Worm (Caenorhabditis elegans) whole organism, L2 larva: ENCODE data around the gene nas-25.

Experiments
- C34F6.9 ChIP-seq: fragments of 150-350 bp; optimal IDR thresholded peaks from 2 replicates; lab custom pipeline; 2014; ENCODE audit warnings: missing biosample characterization, missing genetic modification characterization
- ZK546.5 ChIP-seq: sonication (generic microtip); optimal IDR thresholded peaks from 2 replicates; lab custom pipeline; 2017; ENCODE audit warnings: missing biosample characterization, missing genetic modification characterization
- aly-2 ChIP-seq: fragments of 150-350 bp; optimal IDR thresholded peaks from 2 replicates; lab custom pipeline; 2014; ENCODE audit warnings: missing biosample characterization, missing genetic modification characterization
- ama-1 ChIP-seq: fragments of 150-350 bp; optimal IDR thresholded peaks from 2 replicates; lab custom pipeline; 2018; ENCODE audit warnings: inconsistent platforms
- blmp-1 ChIP-seq: sonication (generic microtip); optimal IDR thresholded peaks from 2 replicates; lab custom pipeline; 2017; ENCODE audit warnings: missing genetic modification characterization, mild to moderate bottlenecking, missing compliant biosample characterization, antibody characterized with exemption, moderate library complexity; ENCODE audit not compliant: insufficient read depth
- ceh-82 ChIP-seq: fragments of 150-350 bp; optimal IDR thresholded peaks from 2 replicates; lab custom pipeline; 2014; ENCODE audit warnings: missing biosample characterization, missing genetic modification characterization
- crh-2 ChIP-seq: sonication (generic microtip); optimal IDR thresholded peaks from 2 replicates; lab custom pipeline; 2017; ENCODE audit warnings: missing biosample characterization, missing genetic modification characterization
- dmd-4 ChIP-seq: sonication (generic microtip); optimal IDR thresholded peaks from 2 replicates; lab custom pipeline; 2017; ENCODE audit warnings: missing biosample characterization, missing genetic modification characterization
- egl-27 ChIP-seq: sonication (generic microtip); optimal IDR thresholded peaks from 3 replicates; lab custom pipeline; 2017; ENCODE audit warnings: missing biosample characterization, missing genetic modification reagents, missing genetic modification characterization
- fos-1 ChIP-seq: fragments of 150-350 bp; optimal IDR thresholded peaks from 2 replicates; lab custom pipeline; 2014; ENCODE audit warnings: missing biosample characterization, missing genetic modification characterization
- lin-11 ChIP-seq: fragments of 150-350 bp; sonication (generic microtip); optimal IDR thresholded peaks from 2 replicates; lab custom pipeline; 2014; ENCODE audit warnings: missing biosample characterization, missing genetic modification characterization, inconsistent platforms, mixed read lengths
- lin-13 ChIP-seq: fragments of 150-350 bp; optimal IDR thresholded peaks from 2 replicates; lab custom pipeline; 2014; ENCODE audit warnings: missing biosample characterization, missing genetic modification reagents, missing genetic modification characterization
- lin-39 ChIP-seq: fragments of 150-350 bp; optimal IDR thresholded peaks from 2 replicates; lab custom pipeline; 2014; ENCODE audit warnings: missing biosample characterization, missing genetic modification reagents, missing genetic modification characterization
- lsy-2 ChIP-seq, 2 experiments: fragments of 150-350 bp in 1 of 2; sonication (generic microtip) in 1 of 2; optimal IDR thresholded peaks; 2 replicates each; lab custom pipeline; 2014 to 2017; ENCODE audit warnings: missing biosample characterization in 2 of 2, missing genetic modification characterization in 2 of 2
- mab-5 ChIP-seq: fragments of 150-350 bp; optimal IDR thresholded peaks from 2 replicates; lab custom pipeline; 2014; ENCODE audit warnings: missing biosample characterization, missing genetic modification characterization
- mdl-1 ChIP-seq, 2 experiments: fragments of 150-350 bp in 1 of 2; sonication (generic microtip) in 1 of 2; optimal IDR thresholded peaks; 2 replicates each; lab custom pipeline; 2017; ENCODE audit warnings: missing biosample characterization in 2 of 2, missing genetic modification characterization in 2 of 2
- nhr-10 ChIP-seq: sonication (generic microtip); optimal IDR thresholded peaks from 2 replicates; lab custom pipeline; 2017; ENCODE audit warnings: missing biosample characterization, missing genetic modification characterization
- nhr-12 ChIP-seq: fragments of 150-350 bp; optimal IDR thresholded peaks from 2 replicates; lab custom pipeline; 2014; ENCODE audit warnings: missing biosample characterization, missing genetic modification characterization
- nhr-129 ChIP-seq: fragments of 150-350 bp; optimal IDR thresholded peaks from 2 replicates; lab custom pipeline; 2014; ENCODE audit warnings: missing biosample characterization, missing genetic modification characterization
- nhr-21 ChIP-seq: fragments of 150-350 bp; optimal IDR thresholded peaks from 2 replicates; lab custom pipeline; 2014; ENCODE audit warnings: missing biosample characterization, missing genetic modification characterization
- nhr-237 ChIP-seq: fragments of 150-350 bp; optimal IDR thresholded peaks from 2 replicates; lab custom pipeline; 2014; ENCODE audit warnings: missing biosample characterization, missing genetic modification characterization
- nhr-25 ChIP-seq: fragments of 150-350 bp; sonication (generic microtip); optimal IDR thresholded peaks from 3 replicates; lab custom pipeline; 2014; ENCODE audit warnings: missing biosample characterization, missing genetic modification characterization
- nhr-6 ChIP-seq: fragments of 150-350 bp; optimal IDR thresholded peaks from 2 replicates; lab custom pipeline; 2014; ENCODE audit warnings: missing biosample characterization, missing genetic modification characterization
- skn-1 ChIP-seq: sonication (generic microtip); optimal IDR thresholded peaks from 2 replicates; lab custom pipeline; 2017; ENCODE audit warnings: missing biosample characterization, missing genetic modification characterization
- sma-3 ChIP-seq: sonication (generic microtip); optimal IDR thresholded peaks from 2 replicates; lab custom pipeline; 2016; ENCODE audit warnings: missing genetic modification reagents, missing genetic modification characterization, missing compliant biosample characterization
- sma-9 ChIP-seq, 2 experiments: fragments of 150-350 bp in 1 of 2; sonication (generic microtip) in 1 of 2; optimal IDR thresholded peaks; 2 replicates each; lab custom pipeline; 2014 to 2016; ENCODE audit warnings: missing genetic modification characterization in 2 of 2, mild to moderate bottlenecking in 1 of 2, missing biosample characterization in 1 of 2, missing compliant biosample characterization in 1 of 2, missing genetic modification reagents in 1 of 2, moderate library complexity in 1 of 2
- snpc-4 ChIP-seq: fragments of 150-350 bp; optimal IDR thresholded peaks from 2 replicates; lab custom pipeline; 2014; ENCODE audit warnings: missing biosample characterization, missing genetic modification characterization
- unc-39 ChIP-seq: fragments of 150-350 bp; optimal IDR thresholded peaks from 2 replicates; lab custom pipeline; 2014; ENCODE audit warnings: missing biosample characterization, missing genetic modification characterization
- unc-55 ChIP-seq: fragments of 150-350 bp; sonication (generic microtip); optimal IDR thresholded peaks from 3 replicates; lab custom pipeline; 2014; ENCODE audit warnings: missing biosample characterization, missing genetic modification reagents, missing genetic modification characterization
- zag-1 ChIP-seq: fragments of 150-350 bp; optimal IDR thresholded peaks from 2 replicates; lab custom pipeline; 2014; ENCODE audit warnings: missing biosample characterization, missing genetic modification characterization
- ztf-1 ChIP-seq: fragments of 200-800 bp; sonication (Bioruptor generic); conservative IDR thresholded peaks from 2 replicates; pipeline ENCODE4 v1.3.6; 2022; ENCODE audit warnings: missing genetic modification characterization, missing compliant biosample characterization
- ztf-11 ChIP-seq: sonication (generic microtip); optimal IDR thresholded peaks from 2 replicates; lab custom pipeline; 2017; ENCODE audit warnings: missing biosample characterization, missing genetic modification characterization
- ztf-4 ChIP-seq: fragments of 150-350 bp; optimal IDR thresholded peaks from 2 replicates; lab custom pipeline; 2014; ENCODE audit warnings: missing biosample characterization, missing genetic modification characterization

nas-25 gene

DNA sequence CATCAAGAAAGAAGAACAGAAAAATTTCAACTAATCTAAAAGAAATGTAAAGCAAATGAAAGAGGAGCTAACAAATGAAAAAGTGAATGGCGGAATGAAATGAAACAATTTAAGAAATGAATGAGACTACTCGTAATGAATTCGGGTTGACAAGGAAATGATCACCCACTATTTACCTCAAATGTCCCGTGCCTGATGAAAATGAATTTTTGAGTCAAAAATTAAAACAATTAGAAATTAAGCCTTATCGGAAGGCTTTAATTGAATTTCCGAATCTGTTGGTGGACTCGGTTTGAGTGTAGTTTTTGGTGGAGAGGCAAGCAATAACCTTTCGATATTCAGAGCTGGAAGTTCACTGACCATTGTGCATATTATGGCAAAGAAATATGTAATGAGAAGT lies 23.1 kb downstream of the nas-25 start:
- no peak for TF ChIP-seq crh-2 (tag; lab: Kevin White, UChicago)
- TF ChIP-seq, all 48 proteins: peak for 0

DNA sequence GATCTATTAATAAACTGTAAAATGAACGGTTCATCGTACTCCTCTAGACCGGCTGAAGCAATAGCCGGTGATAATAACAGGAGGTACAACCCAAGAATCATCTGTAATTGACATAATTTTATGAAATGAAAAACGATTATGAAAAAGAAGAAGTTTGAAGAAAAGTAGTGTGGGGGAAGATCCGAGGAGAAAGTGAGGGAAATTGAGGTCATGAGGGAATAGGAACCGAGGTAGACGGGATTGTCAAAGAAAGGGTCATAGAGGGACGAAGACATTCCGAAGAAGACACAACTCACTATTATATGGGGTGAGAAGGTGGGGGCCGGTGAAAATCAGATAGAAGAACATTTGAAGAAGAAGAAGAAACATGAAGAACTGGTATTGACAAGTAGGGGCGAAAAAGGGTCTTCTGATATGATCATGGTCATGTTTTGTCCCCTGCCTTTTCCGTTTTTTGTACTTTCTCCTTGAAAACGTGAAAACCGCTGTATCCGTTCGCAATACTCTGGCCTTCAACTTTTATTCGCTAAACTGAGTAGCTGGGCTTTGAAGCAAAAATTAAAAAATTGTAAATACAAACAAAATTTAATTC lies 26.2 kb downstream of the nas-25 start, which contains the start of gene oac-46:
TSS of gene oac-46 (minus strand) at position 101 of the 592 bp plus-strand sequence.
- TF ChIP-seq ztf-1 (GFP tag; lab: Robert Waterston, UW) (no peak), lin-13 (no peak), nhr-25 (tag; lab: Kevin White, UChicago) (peak; percentile 66), snpc-4 (tag; lab: Kevin White, UChicago) (no peak), unc-55 (GFP tag; lab: Kevin White, UChicago) (no peak), nhr-10 (no peak), nhr-21 (peak; percentile 8), lin-11 (no peak), blmp-1 (peak; percentile 86), skn-1 (no peak), mdl-1 (tag; optimal IDR thresholded peaks at IDR 0.05; lab: Kevin White, UChicago) (no peak), crh-2 (tag; lab: Kevin White, UChicago) (no peak), ztf-11 (tag; lab: Kevin White, UChicago) (no peak), egl-27 (tag; lab: Kevin White, UChicago) (peak; percentile 9), nhr-6 (no peak), nhr-12 (no peak), nhr-129 (tag; lab: Kevin White, UChicago) (no peak), ceh-82 (tag; lab: Kevin White, UChicago) (no peak), zag-1 (no peak), sma-9 (GFP tag; optimal IDR thresholded peaks at IDR 0.05; lab: Kevin White, UChicago) (peak; percentile 22), sma-9 (tag; optimal IDR thresholded peaks at IDR 0.05; lab: Kevin White, UChicago) (no peak), sma-3 (GFP tag; lab: Kevin White, UChicago) (peak; percentile 48)

DNA sequence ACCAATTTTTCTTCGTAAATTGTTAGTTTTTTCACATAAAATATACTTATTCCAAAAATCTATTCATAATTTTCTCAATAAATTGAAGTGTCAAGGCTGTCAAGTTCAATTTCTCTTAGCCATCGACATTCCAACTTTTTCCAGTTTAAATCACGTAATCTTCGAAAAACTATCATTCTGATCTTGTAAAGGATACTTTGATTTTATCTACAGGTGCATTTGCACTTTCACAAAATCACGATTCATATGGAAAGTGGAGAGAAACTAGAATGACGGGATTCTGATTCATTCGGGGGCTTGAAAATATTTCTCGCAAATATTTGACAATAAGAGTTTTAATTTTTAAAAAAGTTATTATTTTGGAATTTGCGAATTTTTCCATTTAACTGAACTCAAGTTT lies 27.4 kb downstream of the nas-25 start:
- TF ChIP-seq sma-3 (GFP tag; lab: Kevin White, UChicago) (no peak), lin-11 (no peak), aly-2 (tag; lab: Kevin White, UChicago) (no peak), lin-39 (tag; lab: Kevin White, UChicago) (no peak), unc-39 (no peak), egl-27 (tag; lab: Kevin White, UChicago) (no peak), lin-13 (no peak), sma-9 (GFP tag; optimal IDR thresholded peaks at IDR 0.05; lab: Kevin White, UChicago) (no peak), sma-9 (tag; optimal IDR thresholded peaks at IDR 0.05; lab: Kevin White, UChicago) (no peak), mab-5 (tag; lab: Kevin White, UChicago) (no peak), nhr-237 (tag; lab: Kevin White, UChicago) (no peak), lsy-2 (tag; optimal IDR thresholded peaks at IDR 0.05; lab: Kevin White, UChicago) (no peak), ztf-4 (tag; lab: Kevin White, UChicago) (no peak), ama-1 (lab: Kevin White, UChicago) (no peak), ZK546.5 (tag; lab: Kevin White, UChicago) (no peak), C34F6.9 (tag; lab: Kevin White, UChicago) (no peak)

DNA sequence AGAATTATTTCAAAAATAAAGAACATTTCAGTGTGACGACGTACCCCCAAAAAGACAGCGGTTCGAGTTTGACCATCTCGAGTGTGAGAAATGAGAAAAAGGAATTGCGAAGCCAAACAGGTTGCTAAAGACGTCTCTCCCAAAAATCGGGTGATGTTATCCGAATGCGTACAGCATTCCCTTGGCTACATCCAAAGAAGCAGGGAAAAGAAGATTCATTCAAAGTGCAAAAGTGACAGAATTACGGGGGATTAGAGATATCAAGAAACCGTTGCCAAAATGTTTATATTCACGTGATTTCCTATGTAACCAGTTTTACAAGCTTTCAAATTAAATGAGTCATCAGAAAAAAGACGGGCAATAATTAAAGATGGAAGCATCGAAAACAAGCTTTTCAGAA lies 28.1 kb downstream of the nas-25 start:
- TF ChIP-seq unc-39 (no peak), nhr-21 (peak; percentile 69), dmd-4 (tag; lab: Kevin White, UChicago) (no peak), lsy-2 (tag; optimal IDR thresholded peaks at IDR 0.05; lab: Kevin White, UChicago) (peak in 1 of 2 experiments; percentile 2), fos-1 (tag; lab: Kevin White, UChicago) (peak; percentile 15), sma-9 (GFP tag; optimal IDR thresholded peaks at IDR 0.05; lab: Kevin White, UChicago) (peak; percentile 25), sma-9 (tag; optimal IDR thresholded peaks at IDR 0.05; lab: Kevin White, UChicago) (no peak), sma-3 (GFP tag; lab: Kevin White, UChicago) (peak; percentile 25), nhr-25 (tag; lab: Kevin White, UChicago) (peak; percentile 35), nhr-10 (no peak), nhr-12 (no peak)

DNA sequence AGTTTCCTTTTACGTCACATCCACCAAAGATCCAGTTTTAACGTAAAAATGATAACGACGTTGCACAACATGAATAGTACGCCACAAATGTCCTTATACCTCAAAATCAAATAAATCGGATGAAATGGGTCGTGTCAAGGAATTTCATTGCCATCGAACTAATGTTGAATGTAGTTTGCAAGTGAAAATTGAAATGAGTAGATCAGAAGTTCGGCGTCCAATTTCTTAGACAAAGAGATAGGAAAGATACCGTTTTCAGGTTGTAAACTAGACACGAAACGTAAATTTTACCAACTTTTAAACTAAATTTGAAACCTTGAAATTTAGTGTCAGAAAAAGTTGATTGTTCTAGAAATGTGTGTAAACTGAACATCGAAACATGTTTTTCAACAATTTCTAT lies 29.0 kb downstream of the nas-25 start:
- peak; percentile 33 for TF ChIP-seq nhr-25 (tag; lab: Kevin White, UChicago)
- no peak for TF ChIP-seq lin-39 (tag; lab: Kevin White, UChicago)
